Worm (Caenorhabditis elegans): ENCODE data around the gene grsp-2.

grsp-2 gene

DNA sequence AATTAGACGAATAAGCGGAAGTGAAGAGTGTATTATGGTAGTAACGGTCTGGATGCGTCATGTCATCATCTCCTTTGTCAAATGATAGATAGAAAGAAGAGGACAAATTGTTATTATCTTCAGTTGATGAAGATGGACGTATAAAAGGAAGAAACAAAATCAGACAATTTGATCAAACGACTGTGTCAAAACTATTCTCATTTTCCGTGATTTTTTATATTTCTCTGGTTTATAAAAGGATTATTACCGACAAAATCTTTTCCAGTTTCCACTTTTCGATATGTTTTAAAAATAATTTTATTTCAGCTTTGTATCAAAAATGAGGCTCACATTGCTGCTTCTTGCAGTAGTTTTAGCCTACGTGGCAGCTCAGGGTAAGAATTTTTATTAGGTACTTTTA lies at the start of gene grsp-2:
Gene grsp-2, plus strand, starts transcription at position 301 of the 400 bp plus-strand sequence.
- no peak for TF ChIP-seq lag-1 (GFP tag; IDR thresholded peaks at IDR 0.05)
- no peak for TF ChIP-seq let-526 (GFP tag; IDR thresholded peaks at IDR 0.05)
- TF ChIP-seq B0336.3 (GFP tag; IDR thresholded peaks at IDR 0.05) = no peak
- no peak for TF ChIP-seq pha-4 (tag; optimal IDR thresholded peaks at IDR 0.05)
- TF ChIP-seq lin-40 (tag; optimal IDR thresholded peaks at IDR 0.05) = no peak
- no peak for TF ChIP-seq zfh-2 (GFP tag; conservative IDR thresholded peaks at IDR 0.05)
- TF ChIP-seq Y53G8AR.9 (GFP tag; conservative IDR thresholded peaks at IDR 0.05) = no peak
- no peak for TF ChIP-seq sptf-2 (GFP tag; optimal IDR thresholded peaks at IDR 0.05)
- TF ChIP-seq nhr-120 (GFP tag; IDR thresholded peaks at IDR 0.05) = no peak
- TF ChIP-seq unc-130 (GFP tag; optimal IDR thresholded peaks at IDR 0.05) = no peak
- TF ChIP-seq lin-35 (GFP tag; optimal IDR thresholded peaks at IDR 0.05) = no peak
- no peak for TF ChIP-seq nfyb-1 (GFP tag; IDR thresholded peaks at IDR 0.05)
- no peak for TF ChIP-seq sea-2 (GFP tag; IDR thresholded peaks at IDR 0.05)

DNA sequence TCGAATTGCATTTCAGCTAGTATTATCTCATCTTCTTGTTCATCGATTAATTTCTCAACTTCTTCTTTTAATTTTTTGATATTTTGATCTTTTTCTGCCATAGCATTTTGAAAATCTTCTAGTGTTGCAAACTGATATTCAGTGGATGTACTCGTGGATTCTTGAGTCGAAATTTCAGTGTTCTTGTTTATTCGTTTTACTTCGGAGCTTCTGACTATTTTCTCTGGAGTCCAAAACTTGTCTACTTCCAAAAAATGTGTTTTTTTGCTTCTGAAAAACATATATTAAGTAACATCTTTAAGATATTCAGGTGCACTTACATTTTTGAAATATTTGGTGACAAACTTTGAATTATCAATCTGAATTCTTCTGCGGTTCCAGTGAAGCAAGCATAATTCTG lies 46.6 kb upstream of the grsp-2 start, which contains the start of gene F20C5.5:
Gene F20C5.5, minus strand, starts transcription at position 101 of the 400 bp plus-strand sequence.
- TF ChIP-seq unc-130 (GFP tag; optimal IDR thresholded peaks at IDR 0.05) (no peak), efl-1 (GFP tag; optimal IDR thresholded peaks at IDR 0.05) (no peak), ceh-27 (GFP tag; optimal IDR thresholded peaks at IDR 0.05) (no peak), F52B5.7 (tag; optimal IDR thresholded peaks at IDR 0.05) (no peak), lsl-1 (GFP tag; optimal IDR thresholded peaks at IDR 0.05) (no peak), snpc-3.4 (tag; optimal IDR thresholded peaks at IDR 0.05) (no peak), ama-1 (optimal IDR thresholded peaks at IDR 0.05) (no peak), ama-1 (GFP tag; optimal IDR thresholded peaks at IDR 0.05) (no peak), nfyb-1 (GFP tag; IDR thresholded peaks at IDR 0.05) (no peak), snpc-1.1 (tag; optimal IDR thresholded peaks at IDR 0.05; ENCODE audit: insufficient read depth) (no peak), repo-1 (tag; optimal IDR thresholded peaks at IDR 0.05) (no peak), aptf-2 (GFP tag; conservative IDR thresholded peaks at IDR 0.05) (no peak), pha-4 (tag; optimal IDR thresholded peaks at IDR 0.05) (no peak), hlh-12 (tag; optimal IDR thresholded peaks at IDR 0.05) (no peak), lsy-27 (tag; optimal IDR thresholded peaks at IDR 0.05; ENCODE audit: borderline replicate concordance, insufficient read depth) (no peak), ceh-58 (GFP tag; IDR thresholded peaks at IDR 0.05) (no peak)

DNA sequence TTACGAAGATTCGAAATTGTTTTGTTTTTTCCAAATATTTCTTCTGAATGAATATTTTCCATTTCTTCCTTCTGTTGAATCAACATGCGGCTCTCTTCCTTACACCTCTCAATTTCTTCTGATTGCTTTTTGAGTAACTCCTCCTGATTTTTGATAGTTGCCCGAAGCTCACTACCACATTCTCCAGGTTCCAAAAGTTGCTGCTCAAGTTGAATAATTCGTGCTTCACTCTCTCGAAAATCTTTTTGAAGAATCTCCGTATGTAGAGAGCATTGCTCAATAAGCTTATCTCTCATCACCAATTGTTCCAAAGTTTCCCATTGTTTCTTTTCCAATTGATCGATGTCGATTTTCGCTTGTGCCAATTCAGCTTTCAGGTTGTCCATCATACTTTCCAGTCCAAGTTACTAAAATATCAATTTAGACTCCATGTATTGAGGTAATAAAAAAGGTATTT lies 43.3 kb upstream of the grsp-2 start, which contains the start of gene F20C5.6:
Gene F20C5.6, minus strand, starts transcription at position 407 of the 457 bp plus-strand sequence.
- TF ChIP-seq nfya-1 (tag; optimal IDR thresholded peaks at IDR 0.05; ENCODE audit: borderline replicate concordance, insufficient read depth) = no peak
- no peak for TF ChIP-seq dpff-1 (tag; optimal IDR thresholded peaks at IDR 0.05)
- no peak for TF ChIP-seq ccch-3 (GFP tag; optimal IDR thresholded peaks at IDR 0.05)
- no peak for TF ChIP-seq madf-8 (GFP tag; conservative IDR thresholded peaks at IDR 0.05)
- no peak for TF ChIP-seq hmg-20 (GFP tag; IDR thresholded peaks at IDR 0.05)
- no peak for TF ChIP-seq let-526 (GFP tag; IDR thresholded peaks at IDR 0.05)
- TF ChIP-seq repo-1 (tag; optimal IDR thresholded peaks at IDR 0.05) = no peak
- TF ChIP-seq rcor-1 (GFP tag; IDR thresholded peaks at IDR 0.05) = no peak

DNA sequence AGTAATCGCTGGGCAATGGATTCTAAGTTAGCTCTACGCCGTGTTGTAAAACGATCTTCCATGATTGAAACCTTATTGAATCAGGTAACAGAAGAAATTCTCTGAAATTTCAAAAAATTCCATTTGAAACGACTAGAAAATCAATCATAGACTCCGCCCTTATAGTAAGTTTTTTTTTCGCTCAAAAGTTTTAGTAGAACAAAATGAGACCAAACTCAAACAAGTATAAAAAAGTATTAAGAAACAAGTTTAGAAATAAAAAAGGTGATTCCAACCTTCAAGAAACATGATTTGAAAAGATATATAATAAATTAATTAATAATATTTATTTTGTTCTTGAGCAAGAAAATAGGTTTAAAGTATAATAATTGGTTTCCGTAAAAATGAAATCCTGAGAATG lies 38.1 kb upstream of the grsp-2 start, which contains the start of gene C33D9.6:
Gene C33D9.6, minus strand, starts transcription at position 101 of the 400 bp plus-strand sequence.
- TF ChIP-seq madf-3 (GFP tag; IDR thresholded peaks at IDR 0.05) (no peak), hsf-1 (GFP tag; IDR thresholded peaks at IDR 0.05) (no peak), dpl-1 (GFP tag; optimal IDR thresholded peaks at IDR 0.05) (no peak), lsl-1 (GFP tag; optimal IDR thresholded peaks at IDR 0.05) (no peak), Y53G8AR.9 (GFP tag; conservative IDR thresholded peaks at IDR 0.05) (no peak), rpc-1 (optimal IDR thresholded peaks at IDR 0.05) (no peak), rpc-1 (tag; optimal IDR thresholded peaks at IDR 0.05) (no peak), hlh-26 (GFP tag; conservative IDR thresholded peaks at IDR 0.05) (no peak), ccch-3 (GFP tag; optimal IDR thresholded peaks at IDR 0.05) (no peak), B0261.1 (tag; optimal IDR thresholded peaks at IDR 0.05) (no peak), Y67H2A.10 (GFP tag; conservative IDR thresholded peaks at IDR 0.05) (no peak), cebp-1 (GFP tag; IDR thresholded peaks at IDR 0.05) (no peak), cebp-1 (tag; optimal IDR thresholded peaks at IDR 0.05) (no peak), atf-7 (tag; optimal IDR thresholded peaks at IDR 0.05) (no peak), egl-18 (GFP tag; IDR thresholded peaks at IDR 0.05) (no peak), attf-5 (GFP tag; optimal IDR thresholded peaks at IDR 0.05) (no peak)

Measured in whole organism, young adult.